Fruit fly (Drosophila melanogaster) whole organism, adult: ENCODE results near the gene Klp10A.
A peak's percentile ranks its signal among the peaks of the same experiment; 100 is the strongest.
"Not testable (repeated sequence)": the region's sequence is repeated elsewhere in the genome, so short reads cannot be mapped to it uniquely, and the experiment has no call there.

Experiments
- CG11617 ChIP-seq: fragments of 200-800 bp; sonication (Bioruptor generic); optimal IDR thresholded peaks from 2 replicates; lab custom pipeline; 2017; ENCODE audit warnings: mild to moderate bottlenecking, missing biosample characterization, missing genetic modification reagents, missing genetic modification characterization
- CG12768 ChIP-seq: fragments of 200-800 bp; sonication (Bioruptor generic); optimal IDR thresholded peaks from 2 replicates; lab custom pipeline; 2017; ENCODE audit warnings: missing biosample characterization, missing genetic modification characterization, mild to moderate bottlenecking, moderate library complexity, missing genetic modification reagents
- CG14711 ChIP-seq: fragments of 200-800 bp; sonication (Bioruptor generic); optimal IDR thresholded peaks from 2 replicates; lab custom pipeline; 2018; ENCODE audit warnings: missing biosample characterization, mild to moderate bottlenecking, missing genetic modification characterization, moderate library complexity
- CG1620 ChIP-seq: fragments of 200-800 bp; sonication (Bioruptor generic); optimal IDR thresholded peaks from 2 replicates; lab custom pipeline; 2016; ENCODE audit warnings: missing biosample characterization, missing genetic modification characterization
- CG33017 ChIP-seq: fragments of 200-800 bp; sonication (Bioruptor generic); optimal IDR thresholded peaks from 2 replicates; lab custom pipeline; 2018; ENCODE audit warnings: missing biosample characterization, mild to moderate bottlenecking, missing genetic modification characterization, moderate library complexity
- CG5204 ChIP-seq: fragments of 200-800 bp; sonication (Bioruptor generic); optimal IDR thresholded peaks from 2 replicates; lab custom pipeline; 2016; ENCODE audit warnings: missing biosample characterization, missing genetic modification characterization
- CG7045 ChIP-seq: fragments of 200-800 bp; sonication (Bioruptor generic); optimal IDR thresholded peaks from 2 replicates; lab custom pipeline; 2017; ENCODE audit warnings: missing biosample characterization, mild to moderate bottlenecking, missing genetic modification characterization
- CG7101 ChIP-seq: fragments of 200-800 bp; sonication (Bioruptor generic); optimal IDR thresholded peaks from 2 replicates; lab custom pipeline; 2018; ENCODE audit warnings: missing biosample characterization, mild to moderate bottlenecking, missing genetic modification characterization, moderate library complexity
- Clk ChIP-seq: fragments of 200-800 bp; sonication (Bioruptor generic); optimal IDR thresholded peaks from 2 replicates; lab custom pipeline; 2017; ENCODE audit warnings: missing biosample characterization, missing genetic modification characterization
- Crg-1 ChIP-seq: fragments of 200-800 bp; sonication (Bioruptor generic); optimal IDR thresholded peaks from 2 replicates; lab custom pipeline; 2016; ENCODE audit warnings: missing biosample characterization, missing genetic modification characterization
- Hr96 ChIP-seq: fragments of 200-800 bp; sonication (Bioruptor generic); optimal IDR thresholded peaks from 2 replicates; lab custom pipeline; 2016; ENCODE audit warnings: missing biosample characterization, missing genetic modification characterization
- Mnt ChIP-seq: fragments of 200-800 bp; sonication (Bioruptor generic); optimal IDR thresholded peaks from 2 replicates; lab custom pipeline; 2016; ENCODE audit warnings: missing biosample characterization, mild to moderate bottlenecking, missing genetic modification characterization
- bab1 ChIP-seq: fragments of 200-800 bp; sonication (Bioruptor generic); optimal IDR thresholded peaks from 3 replicates; lab custom pipeline; 2019; ENCODE audit warnings: missing biosample characterization, mild to moderate bottlenecking, missing genetic modification characterization, moderate library complexity
- cic ChIP-seq: fragments of 200-800 bp; sonication (Bioruptor generic); optimal IDR thresholded peaks from 2 replicates; lab custom pipeline; 2017; ENCODE audit warnings: missing biosample characterization, mild to moderate bottlenecking, missing genetic modification characterization, moderate library complexity
- cnc ChIP-seq, 2 experiments: fragments of >200 bp; optimal IDR thresholded peaks; 2 replicates each; lab custom pipeline; 2017
- kay ChIP-seq: fragments of 200-800 bp; sonication (Bioruptor generic); peaks from one replicate; lab custom pipeline; 2016; ENCODE audit warnings: missing biosample characterization, missing genetic modification characterization, borderline replicate concordance
- ovo ChIP-seq: fragments of 200-800 bp; sonication (Bioruptor generic); optimal IDR thresholded peaks from 2 replicates; lab custom pipeline; 2016; ENCODE audit warnings: missing biosample characterization, missing genetic modification characterization
- pad ChIP-seq: fragments of 200-800 bp; sonication (Bioruptor generic); optimal IDR thresholded peaks from 3 replicates; lab custom pipeline; 2017; ENCODE audit warnings: missing biosample characterization, missing genetic modification characterization, mild to moderate bottlenecking, moderate library complexity, missing genetic modification reagents
- tj ChIP-seq: fragments of 200-800 bp; sonication (Bioruptor generic); optimal IDR thresholded peaks from 3 replicates; lab custom pipeline; 2017; ENCODE audit warnings: missing biosample characterization, mild to moderate bottlenecking, missing genetic modification characterization, moderate library complexity
- toe ChIP-seq: fragments of 200-800 bp; sonication (Bioruptor generic); optimal IDR thresholded peaks from 2 replicates; lab custom pipeline; 2016; ENCODE audit warnings: missing biosample characterization, missing genetic modification characterization

Gene Klp10A

DNA sequence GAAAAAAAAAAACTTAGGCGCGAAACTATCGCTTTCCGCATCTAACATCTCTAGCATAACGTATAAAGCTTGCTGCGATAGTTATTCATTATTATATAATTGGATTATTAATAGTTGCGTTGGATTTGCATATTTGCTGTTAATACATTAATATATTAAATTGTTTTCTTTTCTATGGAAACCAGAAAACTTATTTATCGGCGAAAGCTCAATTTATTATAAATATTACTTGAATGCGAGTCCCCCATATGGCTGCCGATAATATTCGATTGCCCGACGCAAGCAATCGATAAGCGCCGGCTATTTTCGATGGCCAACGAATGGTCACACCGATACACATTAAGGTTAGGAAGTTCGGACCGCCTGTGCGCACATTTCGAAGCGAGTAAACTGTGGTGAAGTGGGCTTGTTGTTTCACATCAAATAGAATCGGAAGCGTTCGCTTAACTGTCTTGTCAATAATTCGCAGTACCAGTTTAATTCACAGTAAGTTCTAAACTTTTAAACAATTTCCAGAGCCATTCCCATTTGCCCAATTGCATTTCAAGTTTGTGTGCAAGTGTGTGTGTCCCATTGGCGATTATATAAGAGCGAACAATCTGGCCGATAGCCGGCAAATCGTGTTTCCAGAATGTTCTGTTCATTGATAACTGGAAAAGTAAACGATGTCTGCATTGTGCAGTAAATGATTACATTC lies 28.6 kb downstream of the Klp10A start, which contains the start of gene Hsp60A:
TSS of gene Hsp60A (plus strand) at position 335 of the 697 bp plus-strand sequence.
- TF ChIP-seq cic (GFP tag; lab: Kevin White, UChicago) (peak; percentile 3), CG33017 (tag; lab: Kevin White, UChicago) (peak; percentile 12), CG1620 (GFP tag; lab: Kevin White, UChicago) (peak; percentile 73), CG11617 (no peak), CG14711 (tag; lab: Kevin White, UChicago) (peak; percentile 58), Clk (GFP tag; lab: Kevin White, UChicago) (no peak), ovo (GFP tag; lab: Kevin White, UChicago) (peak; percentile 61), bab1 (peak; percentile 84), Mnt (GFP tag; lab: Kevin White, UChicago) (no peak), cnc (optimal IDR thresholded peaks at IDR 0.05; lab: Kevin White, UChicago) (no peak), Hr96 (GFP tag; lab: Kevin White, UChicago) (peak; percentile 56), Crg-1 (peak; percentile 14), toe (peak; percentile 33), CG7045 (GFP tag; lab: Kevin White, UChicago) (no peak), pad (peak; percentile 37), CG12768 (GFP tag; lab: Kevin White, UChicago) (no peak), kay (GFP tag; lab: Kevin White, UChicago) (no peak), tj (peak; percentile 47), CG7101 (tag; lab: Kevin White, UChicago) (peak; percentile 76)

DNA sequence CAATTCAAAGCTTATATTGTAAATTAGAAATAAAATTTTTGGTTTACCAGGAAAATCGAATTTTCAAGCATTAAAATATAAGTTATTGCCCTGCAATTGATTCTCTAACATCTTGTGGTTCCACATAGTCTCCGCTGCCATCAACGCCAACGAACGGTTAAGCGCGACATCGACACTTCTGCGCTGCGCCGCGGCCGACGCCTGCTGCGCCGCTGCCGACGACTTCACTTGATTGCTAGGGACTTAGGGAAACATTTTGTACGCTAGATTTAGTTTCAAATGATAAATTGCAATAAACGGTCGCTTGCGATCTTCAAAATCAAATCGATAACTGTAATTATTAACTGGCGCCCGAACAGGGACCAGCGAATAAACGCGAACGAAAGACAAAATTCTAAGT lies 40.9 kb downstream of the Klp10A start, which contains the start of gene CG42249:
TSS of gene CG42249 (plus strand) at position 301 of the 400 bp plus-strand sequence.
- TF ChIP-seq CG33017 (tag; lab: Kevin White, UChicago); cic (GFP tag; lab: Kevin White, UChicago); pad: not testable (repeated sequence)

DNA sequence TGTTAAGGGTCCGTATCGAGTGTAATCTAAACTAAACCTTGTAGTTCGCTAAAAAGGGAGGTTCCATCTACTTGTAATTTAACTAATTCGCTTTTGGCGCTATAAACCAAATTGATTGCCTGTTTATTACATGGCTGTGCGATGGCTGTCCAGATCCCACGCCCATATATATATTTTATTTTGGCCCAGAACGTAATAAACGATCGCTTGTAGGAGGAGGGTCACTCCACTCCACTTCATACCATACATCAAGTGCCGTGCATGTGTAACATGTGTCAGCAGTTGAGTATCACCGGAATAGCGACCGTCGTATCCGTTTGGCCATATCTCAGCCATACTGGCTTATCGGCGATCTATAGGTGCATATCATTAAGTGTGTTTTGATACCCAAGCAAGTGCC lies 41.6 kb downstream of the Klp10A start:
- TF ChIP-seq CG12768 (GFP tag; lab: Kevin White, UChicago), result no peak
- peak; percentile 55 for TF ChIP-seq Mnt (GFP tag; lab: Kevin White, UChicago)
- peak; percentile 15 for TF ChIP-seq cic (GFP tag; lab: Kevin White, UChicago)
- no peak for TF ChIP-seq CG1620 (GFP tag; lab: Kevin White, UChicago)

DNA sequence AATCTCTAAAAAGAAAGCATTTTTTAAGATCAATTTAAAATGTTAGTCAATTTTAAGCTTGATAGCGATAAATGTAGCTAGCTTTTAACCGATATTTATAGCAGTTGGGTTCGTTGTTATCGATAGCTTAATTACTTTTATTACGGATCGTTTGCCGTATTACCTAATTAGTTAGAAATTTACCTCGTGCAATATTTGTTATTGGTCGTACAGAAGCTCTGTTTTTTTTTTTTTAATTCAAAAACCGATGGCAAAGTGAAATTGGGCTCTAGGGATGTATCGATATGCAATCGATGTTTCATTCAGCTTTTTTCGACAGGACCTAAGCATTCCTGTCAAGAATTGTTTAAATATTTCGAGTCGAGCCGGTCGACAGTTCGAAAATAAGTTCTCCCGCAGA lies 44.7 kb downstream of the Klp10A start, which contains the start of gene CG2061:
TSS of gene CG2061 (plus strand) at position 292 of the 400 bp plus-strand sequence.
- TF ChIP-seq kay (GFP tag; lab: Kevin White, UChicago), result no peak

DNA sequence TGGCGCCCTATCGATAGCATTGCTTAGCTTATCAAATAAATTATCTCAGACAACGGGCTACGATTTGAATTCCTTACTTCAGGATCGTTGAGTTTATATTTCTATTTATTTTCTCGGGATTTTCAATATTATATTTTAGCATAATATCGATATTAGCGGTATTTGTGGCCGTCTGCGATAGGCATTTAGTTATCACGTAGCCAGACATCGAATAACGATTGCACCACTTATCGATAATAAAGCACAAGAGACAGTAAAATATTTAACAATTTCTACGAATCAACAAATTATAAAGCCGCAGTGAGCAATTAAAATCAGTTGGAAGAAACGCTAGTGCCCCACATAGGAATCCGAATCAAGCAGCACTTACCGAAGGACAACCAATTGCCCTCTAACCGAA lies 46.8 kb downstream of the Klp10A start, which contains the start of gene CG2076:
TSS of gene CG2076 (plus strand) at position 50 of the 400 bp plus-strand sequence.
- TF ChIP-seq ovo (GFP tag; lab: Kevin White, UChicago), result no peak
- TF ChIP-seq CG5204 (GFP tag; lab: Kevin White, UChicago), result no peak
- no peak for TF ChIP-seq Mnt (GFP tag; lab: Kevin White, UChicago)
- no peak for TF ChIP-seq CG7101 (tag; lab: Kevin White, UChicago)
- no peak for TF ChIP-seq toe
- TF ChIP-seq CG33017 (tag; lab: Kevin White, UChicago), result no peak
- TF ChIP-seq tj, result peak; percentile 16
- TF ChIP-seq Crg-1, result no peak
- no peak for TF ChIP-seq CG11617

DNA sequence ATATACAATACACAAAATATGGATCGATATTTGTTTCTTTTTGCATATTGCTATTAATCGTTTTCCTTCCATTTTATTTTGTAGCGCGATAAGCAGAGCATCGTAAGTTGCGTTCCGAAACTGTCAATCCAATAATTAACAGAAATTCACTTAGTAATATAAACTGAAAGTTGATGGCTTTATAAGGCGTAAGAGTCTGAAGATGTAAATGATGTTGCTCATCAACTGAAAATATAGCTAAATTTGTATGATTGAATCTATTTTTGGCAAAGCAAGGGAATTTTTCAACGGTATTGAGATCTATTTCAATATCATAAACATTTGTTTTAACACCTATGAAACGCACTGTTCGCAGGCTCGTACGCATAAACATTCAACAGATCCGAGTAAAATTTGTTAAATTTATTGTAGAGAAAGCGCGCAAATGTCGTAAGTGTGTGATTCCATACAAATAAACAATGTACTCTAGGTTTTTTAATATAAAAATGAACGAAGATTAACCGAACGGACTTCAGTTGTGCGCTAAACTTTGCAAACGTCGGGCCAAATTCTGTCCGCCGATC lies 48.1 kb downstream of the Klp10A start, which contains the start of gene Vago:
TSS of gene Vago (plus strand) at position 513 of the 563 bp plus-strand sequence.
- no peak for TF ChIP-seq bab1
- TF ChIP-seq CG7101 (tag; lab: Kevin White, UChicago), result peak; percentile 70
- peak; percentile 31 for TF ChIP-seq pad
- TF ChIP-seq kay (GFP tag; lab: Kevin White, UChicago), result peak; percentile 5
- peak; percentile 29 for TF ChIP-seq CG11617
- peak; percentile 33 for TF ChIP-seq CG33017 (tag; lab: Kevin White, UChicago)
- peak; percentile 11 for TF ChIP-seq Mnt (GFP tag; lab: Kevin White, UChicago)
- peak; percentile 17 for TF ChIP-seq CG12768 (GFP tag; lab: Kevin White, UChicago)
- peak; percentile 41 for TF ChIP-seq Hr96 (GFP tag; lab: Kevin White, UChicago)
- TF ChIP-seq CG1620 (GFP tag; lab: Kevin White, UChicago), result no peak
- TF ChIP-seq CG14711 (tag; lab: Kevin White, UChicago), result peak; percentile 46

DNA sequence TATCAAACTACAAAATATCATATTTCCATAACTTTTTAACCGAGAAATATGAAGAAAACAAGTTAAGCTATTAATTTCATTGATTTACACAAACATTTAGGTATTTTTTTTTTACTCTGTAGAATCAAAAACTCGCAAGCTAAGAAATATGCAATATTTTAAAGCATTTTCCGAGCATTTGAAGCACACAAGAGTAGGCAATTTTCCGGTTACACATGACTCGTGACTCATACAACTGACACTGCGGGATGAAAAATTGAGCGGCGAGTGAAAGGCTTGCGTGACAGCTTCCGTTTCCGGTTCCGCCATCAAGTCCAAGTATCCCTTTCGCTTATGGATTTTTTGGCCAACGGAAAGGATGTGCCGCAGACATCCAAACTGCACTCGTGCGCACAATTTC lies 49.5 kb downstream of the Klp10A start:
- no peak for TF ChIP-seq CG12768 (GFP tag; lab: Kevin White, UChicago)
- TF ChIP-seq ovo (GFP tag; lab: Kevin White, UChicago), result peak; percentile 11
- TF ChIP-seq Hr96 (GFP tag; lab: Kevin White, UChicago), result peak; percentile 51
- peak; percentile 48 for TF ChIP-seq CG11617
- TF ChIP-seq CG14711 (tag; lab: Kevin White, UChicago), result no peak
- peak; percentile 55 for TF ChIP-seq bab1
- TF ChIP-seq Clk (GFP tag; lab: Kevin White, UChicago), result no peak
- peak; percentile 30 for TF ChIP-seq Mnt (GFP tag; lab: Kevin White, UChicago)
- no peak for TF ChIP-seq kay (GFP tag; lab: Kevin White, UChicago)
- TF ChIP-seq pad, result peak; percentile 12
- TF ChIP-seq Crg-1, result no peak
- TF ChIP-seq toe, result no peak
- peak; percentile 45 for TF ChIP-seq tj
- TF ChIP-seq CG5204 (GFP tag; lab: Kevin White, UChicago), result no peak
- peak; percentile 1 for TF ChIP-seq CG7101 (tag; lab: Kevin White, UChicago)
- TF ChIP-seq CG7045 (GFP tag; lab: Kevin White, UChicago), result no peak
- no peak for TF ChIP-seq cic (GFP tag; lab: Kevin White, UChicago)
- TF ChIP-seq CG33017 (tag; lab: Kevin White, UChicago), result no peak
- no peak for TF ChIP-seq cnc (optimal IDR thresholded peaks at IDR 0.05; lab: Kevin White, UChicago)
- no peak for TF ChIP-seq CG1620 (GFP tag; lab: Kevin White, UChicago)
